Worm (Caenorhabditis elegans) whole organism, L2 larva: ENCODE results near the gene srbc-62.

ENCODE experiments used
- elt-1 ChIP-seq: fragments of 150-350 bp; optimal IDR thresholded peaks from 2 replicates; lab custom pipeline; 2014; ENCODE audit warnings: missing biosample characterization, missing genetic modification characterization
- unc-55 ChIP-seq: fragments of 150-350 bp; sonication (generic microtip); optimal IDR thresholded peaks from 3 replicates; lab custom pipeline; 2014; ENCODE audit warnings: missing biosample characterization, missing genetic modification reagents, missing genetic modification characterization
- ztf-11 ChIP-seq: sonication (generic microtip); optimal IDR thresholded peaks from 2 replicates; lab custom pipeline; 2017; ENCODE audit warnings: missing biosample characterization, missing genetic modification characterization

DNA sequence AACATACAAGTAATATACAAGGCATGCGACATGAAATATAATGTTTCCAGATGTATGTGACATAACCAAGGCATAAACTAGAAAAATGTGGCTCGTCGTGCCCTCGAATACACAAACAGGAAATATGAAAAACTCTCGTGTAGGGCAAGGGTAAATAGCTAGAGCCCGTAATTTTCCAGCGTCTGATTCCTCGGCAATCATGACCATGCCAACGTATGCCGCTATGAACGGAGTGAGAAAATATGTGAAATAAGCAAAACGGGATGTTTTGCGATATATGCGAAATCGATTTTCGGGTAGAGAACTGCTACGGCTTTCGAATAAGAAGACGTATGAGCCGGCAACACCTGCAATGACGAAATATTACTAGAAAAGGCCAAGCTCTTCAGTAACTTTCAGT, 7.6 kb downstream of the srbc-62 start, which contains the start of gene scl-25:
- TF ChIP-seq unc-55 (GFP tag; lab: Kevin White, UChicago) (no peak), elt-1 (tag; lab: Kevin White, UChicago) (no peak), ztf-11 (tag; lab: Kevin White, UChicago) (no peak)
